Fruit fly (Drosophila melanogaster): Measurements from ENCODE around the gene Nrt.

The Nrt gene

dm6 chr3L:16782218-16782763 lies 16.4 kb downstream of the Nrt start (continued):
- TF ChIP-seq sqz (GFP tag; optimal IDR thresholded peaks at IDR 0.05) (no peak), D (optimal IDR thresholded peaks at IDR 0.05) (no peak), D (GFP tag; optimal IDR thresholded peaks at IDR 0.05) (peak; percentile 82), Mes4 (GFP tag; optimal IDR thresholded peaks at IDR 0.05) (peak; percentile 36), pnt (GFP tag; optimal IDR thresholded peaks at IDR 0.05) (peak; percentile 47), Deaf1 (tag; optimal IDR thresholded peaks at IDR 0.05) (no peak), Optix (GFP tag; IDR thresholded peaks at IDR 0.05) (no peak; the same call in 2 of the 3 replicates), CG32772 (GFP tag; IDR thresholded peaks at IDR 0.05) (peak; percentile 69), CG12391 (tag; optimal IDR thresholded peaks at IDR 0.05) (peak; percentile 75), rib (GFP tag; IDR thresholded peaks at IDR 0.05) (0 out of 2 replicates have a peak, but pooled peaks have one; percentile 13), Gug (GFP tag; IDR thresholded peaks at IDR 0.05) (peak; percentile 67; the same call in 3 of the 4 replicates), kay (GFP tag; optimal IDR thresholded peaks at IDR 0.05) (peak; percentile 52), esg (GFP tag; conservative IDR thresholded peaks at IDR 0.05) (peak; percentile 55), Jarid2 (GFP tag; optimal IDR thresholded peaks at IDR 0.05) (peak; percentile 42), fd102C (GFP tag; optimal IDR thresholded peaks at IDR 0.05) (no peak), CG2116 (GFP tag; optimal IDR thresholded peaks at IDR 0.05) (peak; percentile 40), slou (GFP tag; optimal IDR thresholded peaks at IDR 0.05) (peak; percentile 42), gcm2 (GFP tag; optimal IDR thresholded peaks at IDR 0.05) (no peak), Hsf (GFP tag; optimal IDR thresholded peaks at IDR 0.05) (peak; percentile 74), cg (GFP tag; optimal IDR thresholded peaks at IDR 0.05) (no peak), CG4617 (GFP tag; optimal IDR thresholded peaks at IDR 0.05; ENCODE audit: borderline replicate concordance) (no peak), onecut (GFP tag; IDR thresholded peaks at IDR 0.05) (peak; percentile 39; the same call in 1 of the 2 replicates), z (GFP tag; IDR thresholded peaks at IDR 0.05) (no peak), h (optimal IDR thresholded peaks at IDR 0.05) (no peak), so (GFP tag; IDR thresholded peaks at IDR 0.05) (0 out of 3 replicates have a peak, but pooled peaks have one; percentile 28), Nf-YB (GFP tag; optimal IDR thresholded peaks at IDR 0.05) (peak; percentile 59), Sox100B (GFP tag; optimal IDR thresholded peaks at IDR 0.05) (no peak), CG5180 (GFP tag; optimal IDR thresholded peaks at IDR 0.05) (no peak), PHDP (tag; optimal IDR thresholded peaks at IDR 0.05) (no peak), Vsx1 (GFP tag; optimal IDR thresholded peaks at IDR 0.05) (no peak), CG13296 (GFP tag; optimal IDR thresholded peaks at IDR 0.05) (peak; percentile 69), fu2 (GFP tag; optimal IDR thresholded peaks at IDR 0.05) (peak; percentile 49), CG9437 (GFP tag; optimal IDR thresholded peaks at IDR 0.05) (peak; percentile 27), Hmx (GFP tag; optimal IDR thresholded peaks at IDR 0.05) (peak; percentile 31), Bgb (GFP tag; IDR thresholded peaks at IDR 0.05; ENCODE audit: partially characterized antibody) (no peak), chn (GFP tag; optimal IDR thresholded peaks at IDR 0.05) (peak; percentile 55), mirr (GFP tag; optimal IDR thresholded peaks at IDR 0.05) (no peak), D19A (tag; optimal IDR thresholded peaks at IDR 0.05) (no peak), zen (tag; optimal IDR thresholded peaks at IDR 0.05) (peak; percentile 60), CG17186 (GFP tag; optimal IDR thresholded peaks at IDR 0.05) (no peak), Awh (GFP tag; IDR thresholded peaks at IDR 0.05) (peak; percentile 80), CG10979 (tag; optimal IDR thresholded peaks at IDR 0.05) (peak; percentile 85), CG43689 (GFP tag; IDR thresholded peaks at IDR 0.05) (no peak), ind (GFP tag; optimal IDR thresholded peaks at IDR 0.05) (peak; percentile 74), CG12942 (GFP tag; optimal IDR thresholded peaks at IDR 0.05) (peak; percentile 16), CG17359 (tag; optimal IDR thresholded peaks at IDR 0.05) (peak; percentile 89), dmrt11E (tag; optimal IDR thresholded peaks at IDR 0.05) (peak; percentile 74), stc (GFP tag; IDR thresholded peaks at IDR 0.05) (peak; percentile 76), CoRest (tag; optimal IDR thresholded peaks at IDR 0.05) (peak; percentile 67), gsb (GFP tag; IDR thresholded peaks at IDR 0.05) (peak; percentile 56; the same call in 1 of the 2 replicates), wdn (GFP tag; IDR thresholded peaks at IDR 0.05) (no peak)

All from whole organism, embryonic.